Worm (Caenorhabditis elegans) whole organism, L4 larva: ENCODE data around the gene W07E11.1.

Experiments
- D1046.2 ChIP-seq: fragments of 200-800 bp; sonication (Bioruptor generic); IDR thresholded peaks from 2 replicates; pipeline ENCODE4 v1.3.6; 2022; ENCODE audit warnings: missing genetic modification characterization, missing compliant biosample characterization
- T20F7.1 ChIP-seq: fragments of 200-800 bp; sonication (Bioruptor generic); optimal IDR thresholded peaks from 2 replicates; lab custom pipeline; 2018; ENCODE audit warnings: mild to moderate bottlenecking, missing genetic modification characterization, missing compliant biosample characterization
- T26A8.4 ChIP-seq: fragments of 200-800 bp; sonication (Bioruptor generic); IDR thresholded peaks from 2 replicates; pipeline ENCODE4 v1.3.6; 2022; ENCODE audit warnings: missing genetic modification characterization, missing compliant biosample characterization
- aha-1 ChIP-seq: fragments of 150-350 bp; peaks from one replicate; lab custom pipeline; 2014; ENCODE audit warnings: missing biosample characterization, missing genetic modification characterization
- attf-4 ChIP-seq: sonication (generic microtip); optimal IDR thresholded peaks from 3 replicates; lab custom pipeline; 2017; ENCODE audit warnings: missing biosample characterization, missing genetic modification characterization
- ceh-28 ChIP-seq: fragments of 150-350 bp; optimal IDR thresholded peaks from 2 replicates; lab custom pipeline; 2014; ENCODE audit warnings: missing biosample characterization, missing genetic modification reagents, missing genetic modification characterization
- cey-2 ChIP-seq: sonication (generic microtip); optimal IDR thresholded peaks from 3 replicates; lab custom pipeline; 2017; ENCODE audit warnings: missing genetic modification characterization, mild to moderate bottlenecking, missing compliant biosample characterization, antibody characterized with exemption, borderline replicate concordance; ENCODE audit not compliant: insufficient read depth
- daf-16 ChIP-seq, 3 experiments: sonication (generic microtip); optimal IDR thresholded peaks; 2 replicates each; lab custom pipeline; 2016 to 2017; ENCODE audit warnings: missing genetic modification characterization in 3 of 3, missing genetic modification reagents in 3 of 3, mild to moderate bottlenecking in 2 of 3, missing compliant biosample characterization in 2 of 3, missing biosample characterization in 1 of 3, moderate library complexity in 1 of 3
- dmd-6 ChIP-seq: fragments of 200-800 bp; sonication (Bioruptor generic); IDR thresholded peaks from 2 replicates; pipeline ENCODE4 v1.3.6; 2022; ENCODE audit warnings: missing genetic modification reagents, missing genetic modification characterization, missing compliant biosample characterization
- dve-1 ChIP-seq: sonication (generic microtip); optimal IDR thresholded peaks from 2 replicates; lab custom pipeline; 2017; ENCODE audit warnings: antibody characterized with exemption, mild to moderate bottlenecking, missing genetic modification characterization, missing compliant biosample characterization; ENCODE audit not compliant: insufficient read depth
- fkh-10 ChIP-seq: fragments of 150-350 bp; optimal IDR thresholded peaks from 2 replicates; lab custom pipeline; 2014; ENCODE audit warnings: missing biosample characterization, missing genetic modification reagents, missing genetic modification characterization
- fos-1 ChIP-seq: fragments of 150-350 bp; optimal IDR thresholded peaks from 2 replicates; lab custom pipeline; 2014; ENCODE audit warnings: missing biosample characterization, missing genetic modification characterization
- hlh-11 ChIP-seq: fragments of 200-800 bp; sonication (Bioruptor generic); optimal IDR thresholded peaks from 2 replicates; lab custom pipeline; 2018; ENCODE audit warnings: mild to moderate bottlenecking, missing genetic modification characterization, missing compliant biosample characterization
- hlh-30 ChIP-seq: sonication (generic microtip); optimal IDR thresholded peaks from 2 replicates; lab custom pipeline; 2017; ENCODE audit warnings: antibody characterized with exemption, mild to moderate bottlenecking, missing genetic modification characterization, missing compliant biosample characterization; ENCODE audit not compliant: insufficient read depth
- jun-1 ChIP-seq: fragments of 150-350 bp; optimal IDR thresholded peaks from 2 replicates; lab custom pipeline; 2014; ENCODE audit warnings: missing biosample characterization, missing genetic modification reagents, missing genetic modification characterization
- lir-3 ChIP-seq: sonication (generic microtip); optimal IDR thresholded peaks from 2 replicates; lab custom pipeline; 2016; ENCODE audit warnings: mild to moderate bottlenecking, missing genetic modification characterization, missing compliant biosample characterization
- lsy-2 ChIP-seq, 2 experiments: fragments of 150-350 bp in 1 of 2; sonication (generic microtip) in 1 of 2; optimal IDR thresholded peaks; 2 replicates each; lab custom pipeline; 2014 to 2017; ENCODE audit warnings: missing biosample characterization in 2 of 2, missing genetic modification characterization in 2 of 2
- madf-9 ChIP-seq: fragments of 200-800 bp; sonication (Bioruptor generic); conservative IDR thresholded peaks from 2 replicates; pipeline ENCODE4 v1.3.6; 2022; ENCODE audit warnings: missing genetic modification reagents, missing genetic modification characterization, missing compliant biosample characterization
- mep-1 ChIP-seq: fragments of 150-350 bp; sonication (generic microtip); optimal IDR thresholded peaks from 3 replicates; lab custom pipeline; 2014; ENCODE audit warnings: missing biosample characterization, missing genetic modification characterization
- mxl-2 ChIP-seq: fragments of 200-800 bp; sonication (Bioruptor generic); conservative IDR thresholded peaks from 2 replicates; pipeline ENCODE4 v1.3.6; 2022; ENCODE audit warnings: missing genetic modification reagents, missing genetic modification characterization, missing compliant biosample characterization
- mxl-3 ChIP-seq: fragments of 200-800 bp; sonication (Bioruptor generic); optimal IDR thresholded peaks from 2 replicates; lab custom pipeline; 2018; ENCODE audit warnings: mild to moderate bottlenecking, missing genetic modification characterization, missing compliant biosample characterization
- nhr-102 ChIP-seq: sonication (generic microtip); optimal IDR thresholded peaks from 2 replicates; lab custom pipeline; 2016; ENCODE audit warnings: mild to moderate bottlenecking, missing genetic modification characterization, moderate library complexity, missing compliant biosample characterization
- nhr-237 ChIP-seq: sonication (generic microtip); optimal IDR thresholded peaks from 2 replicates; lab custom pipeline; 2017; ENCODE audit warnings: missing biosample characterization, missing genetic modification characterization
- nhr-28 ChIP-seq: fragments of 150-350 bp; optimal IDR thresholded peaks from 2 replicates; lab custom pipeline; 2014; ENCODE audit warnings: missing biosample characterization, missing genetic modification characterization
- nhr-42 ChIP-seq: fragments of 200-800 bp; sonication (Bioruptor generic); IDR thresholded peaks from 2 replicates; pipeline ENCODE4 v1.3.6; 2022; ENCODE audit warnings: missing genetic modification characterization, missing compliant biosample characterization
- pqm-1 ChIP-seq: sonication (generic microtip); optimal IDR thresholded peaks from 2 replicates; lab custom pipeline; 2017; ENCODE audit warnings: missing biosample characterization, missing genetic modification characterization
- sdz-12 ChIP-seq: fragments of 200-800 bp; sonication (Bioruptor generic); optimal IDR thresholded peaks from 2 replicates; lab custom pipeline; 2018; ENCODE audit warnings: mild to moderate bottlenecking, missing genetic modification characterization, missing compliant biosample characterization
- skn-1 ChIP-seq: fragments of 150-350 bp; optimal IDR thresholded peaks from 2 replicates; lab custom pipeline; 2014; ENCODE audit warnings: missing biosample characterization, missing genetic modification characterization
- snpc-1.2 ChIP-seq: fragments of 200-800 bp; sonication (Bioruptor generic); IDR thresholded peaks from 2 replicates; pipeline ENCODE4 v1.3.6; 2022; ENCODE audit warnings: missing genetic modification reagents, missing genetic modification characterization, missing compliant biosample characterization
- snpc-4 ChIP-seq: fragments of 150-350 bp; optimal IDR thresholded peaks from 2 replicates; lab custom pipeline; 2014; ENCODE audit warnings: missing biosample characterization, missing genetic modification characterization
- unc-62 ChIP-seq, 3 experiments: fragments of 150-350 bp in 1 of 3; sonication (generic microtip); optimal IDR thresholded peaks in 2 of 3; peaks in 1 of 3; 1 replicate in 1 of 3; 2 replicates in 2 of 3; lab custom pipeline; 2014 to 2017; ENCODE audit warnings: missing biosample characterization in 3 of 3, missing genetic modification characterization in 3 of 3, missing genetic modification reagents in 3 of 3, missing genotype in 1 of 3
- zag-1 ChIP-seq: fragments of 150-350 bp; optimal IDR thresholded peaks from 2 replicates; lab custom pipeline; 2014; ENCODE audit warnings: missing biosample characterization, missing genetic modification characterization

Gene W07E11.1

DNA sequence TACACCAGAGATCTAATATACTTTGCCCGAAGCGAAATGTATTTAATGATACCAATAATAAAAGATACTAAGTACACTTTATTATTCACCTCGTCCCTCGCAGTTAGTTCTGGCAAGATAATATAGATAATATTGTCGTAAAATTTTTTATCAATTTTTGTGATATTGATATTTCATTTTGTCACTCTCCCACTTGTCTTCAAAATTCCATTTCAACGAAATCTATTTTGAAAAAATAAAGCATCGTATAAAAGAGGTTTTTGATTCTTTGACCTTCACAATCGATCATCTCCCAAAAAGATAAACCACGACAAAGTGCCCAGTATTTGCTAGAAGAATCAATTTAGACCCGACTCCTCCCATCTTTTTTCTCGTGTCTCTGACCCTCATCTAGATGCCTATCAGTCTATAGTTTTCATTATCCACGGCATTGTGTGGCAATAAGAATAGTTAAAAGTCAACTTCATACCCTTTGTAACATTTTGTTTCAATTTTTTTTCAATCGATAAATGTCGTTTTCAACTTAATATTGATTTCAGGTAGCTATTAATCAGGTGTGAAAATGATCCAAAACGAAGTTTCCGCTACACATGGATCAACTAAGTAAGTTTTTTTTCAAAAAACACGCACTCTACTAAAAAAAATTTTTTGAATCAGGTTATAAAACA, 30.5 kb upstream of the W07E11.1 start, which contains the start of gene cbs-1 (continued):
- TF ChIP-seq hlh-30 (tag; lab: Kevin White, UChicago) (peak; percentile 0), D1046.2 (GFP tag; lab: Robert Waterston, UW) (no peak), mep-1 (tag; lab: Kevin White, UChicago) (no peak), snpc-1.2 (GFP tag; lab: Robert Waterston, UW) (no peak), mxl-2 (no peak), lir-3 (tag; lab: Kevin White, UChicago) (no peak), dmd-6 (GFP tag; lab: Robert Waterston, UW) (peak; percentile 15; the same call in 1 of the 2 replicates), T26A8.4 (GFP tag; lab: Robert Waterston, UW) (no peak), daf-16 (GFP tag; optimal IDR thresholded peaks at IDR 0.05; lab: Kevin White, UChicago) (no peak), daf-16 (tag; optimal IDR thresholded peaks at IDR 0.05; lab: Kevin White, UChicago) (peak; percentile 82)

DNA sequence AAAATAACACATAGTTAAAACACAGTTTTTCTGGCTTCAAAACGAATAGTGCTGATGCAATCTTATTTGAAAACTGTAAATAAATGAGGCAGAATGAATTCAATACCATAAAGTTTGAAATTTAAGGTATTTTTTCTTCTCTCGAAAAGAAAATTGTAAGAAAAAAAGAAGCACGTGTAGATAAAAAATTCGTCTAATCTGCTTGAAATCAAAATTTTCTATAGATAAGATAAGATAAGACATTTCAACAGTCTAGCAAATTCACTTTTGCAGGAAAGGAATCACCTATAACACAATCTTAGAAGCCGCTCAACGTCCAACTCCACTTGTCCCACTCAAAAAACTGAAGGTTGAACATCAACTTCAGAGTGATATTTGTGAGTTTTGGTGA, 30.0 kb upstream of the W07E11.1 start:
- TF ChIP-seq sdz-12 (GFP tag; lab: Kevin White, UChicago), result no peak
- TF ChIP-seq T20F7.1 (GFP tag; lab: Kevin White, UChicago), result peak; percentile 18
- no peak for TF ChIP-seq unc-62 (GFP tag; optimal IDR thresholded peaks at IDR 0.05 in 1 of 2; lab: Kevin White, UChicago)
- no peak for TF ChIP-seq unc-62 (tag; optimal IDR thresholded peaks at IDR 0.05; lab: Kevin White, UChicago)
- no peak for TF ChIP-seq zag-1 (tag; lab: Kevin White, UChicago)
- no peak for TF ChIP-seq pqm-1 (tag; lab: Kevin White, UChicago)
- TF ChIP-seq lsy-2 (tag; optimal IDR thresholded peaks at IDR 0.05; lab: Kevin White, UChicago), result peak in 1 of 2 experiments; percentile 16
- peak; percentile 25 for TF ChIP-seq dve-1 (tag; lab: Kevin White, UChicago)
- TF ChIP-seq cey-2 (tag; lab: Kevin White, UChicago), result no peak
- no peak for TF ChIP-seq skn-1 (tag; lab: Kevin White, UChicago)
- TF ChIP-seq mxl-3 (GFP tag; lab: Kevin White, UChicago), result peak; percentile 65
- TF ChIP-seq aha-1 (tag; lab: Kevin White, UChicago), result peak; percentile 13
- TF ChIP-seq nhr-102, result peak; percentile 2
- no peak for TF ChIP-seq nhr-28 (tag; lab: Kevin White, UChicago)
- TF ChIP-seq dmd-6 (GFP tag; lab: Robert Waterston, UW), result peak; percentile 55
- TF ChIP-seq fos-1 (tag; lab: Kevin White, UChicago), result no peak

DNA sequence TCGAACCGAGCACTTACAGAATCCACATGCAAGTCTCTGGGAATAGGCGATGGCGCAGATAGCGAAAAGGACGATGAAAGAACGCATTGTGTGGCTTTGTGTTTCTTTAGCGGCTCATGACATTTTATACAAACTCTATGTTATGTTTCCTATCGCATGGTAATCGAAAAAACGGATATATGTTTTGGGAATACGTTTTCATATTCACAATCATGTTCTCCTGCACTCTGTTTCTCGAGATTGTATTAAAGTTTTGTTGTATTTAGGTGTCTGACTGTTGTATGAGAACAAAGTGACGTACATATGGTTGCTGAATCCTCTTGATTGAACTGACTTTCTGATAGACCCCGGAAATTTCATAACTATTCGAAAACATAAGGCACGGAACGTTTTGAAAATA, 26.1 kb upstream of the W07E11.1 start, which contains the start of gene ZC373.2:
Gene ZC373.2, minus strand, starts transcription at position 101 of the 400 bp plus-strand sequence.
- TF ChIP-seq fkh-10 (GFP tag; lab: Kevin White, UChicago) (no peak), ceh-28 (tag; lab: Kevin White, UChicago) (no peak), nhr-237 (tag; lab: Kevin White, UChicago) (no peak)

DNA sequence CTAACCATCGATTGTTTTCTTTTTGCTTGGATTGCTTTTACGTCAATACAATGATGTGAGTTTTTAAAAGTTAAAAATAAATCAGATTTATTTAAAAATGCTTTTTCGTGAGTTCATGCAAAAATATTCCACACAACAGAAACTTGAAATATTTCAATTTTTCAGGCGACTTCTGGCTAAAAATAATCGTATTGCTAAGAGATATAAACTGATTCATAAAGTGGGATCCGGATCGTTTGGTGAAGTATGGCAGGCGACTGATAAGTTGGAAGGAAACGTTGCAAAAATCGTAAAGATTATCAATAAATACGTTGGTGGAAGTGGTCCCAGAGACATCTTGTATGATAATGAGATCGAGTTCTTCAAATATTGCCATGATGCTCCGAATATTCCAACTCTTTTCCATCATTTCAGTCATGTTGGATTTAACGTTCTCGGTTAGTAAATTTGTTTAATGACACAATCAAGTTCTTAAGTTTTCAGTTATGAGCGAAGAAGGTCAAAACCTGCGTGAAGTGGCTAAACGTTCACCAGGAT, 23.9 kb upstream of the W07E11.1 start, which contains the start of gene ZC373.3:
Gene ZC373.3, plus strand, starts transcription at position 51 of the 537 bp plus-strand sequence.
- TF ChIP-seq attf-4 (tag; lab: Kevin White, UChicago) (no peak), nhr-42 (GFP tag; lab: Robert Waterston, UW) (no peak), jun-1 (tag; lab: Kevin White, UChicago) (no peak), aha-1 (tag; lab: Kevin White, UChicago) (peak; percentile 94), snpc-4 (tag; lab: Kevin White, UChicago) (no peak)

DNA sequence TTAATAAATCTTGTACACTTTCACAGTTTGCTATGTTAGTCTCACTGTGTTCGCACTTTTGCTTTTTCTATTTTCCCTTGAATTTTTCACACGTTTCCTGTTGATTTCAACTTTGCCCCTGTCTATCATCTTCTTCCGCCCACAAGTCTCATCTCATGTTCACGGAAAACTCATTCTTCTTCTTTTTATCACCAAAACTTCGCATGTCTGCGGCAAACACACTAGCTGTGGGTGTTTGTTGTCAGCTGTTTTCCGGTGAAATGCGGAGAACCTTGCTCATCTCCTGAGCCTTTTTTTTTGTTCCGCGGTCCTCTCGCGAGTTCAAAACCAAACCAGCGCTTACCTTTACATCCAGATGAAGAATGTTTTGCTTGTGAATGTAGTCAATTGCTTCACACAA, 16.0 kb upstream of the W07E11.1 start:
- peak in 1 of 2 experiments; percentile 67 for TF ChIP-seq daf-16 (GFP tag; optimal IDR thresholded peaks at IDR 0.05; lab: Kevin White, UChicago)
- TF ChIP-seq daf-16 (tag; optimal IDR thresholded peaks at IDR 0.05; lab: Kevin White, UChicago), result no peak
- peak; percentile 59 for TF ChIP-seq hlh-11 (tag; lab: Kevin White, UChicago)
- no peak for TF ChIP-seq dmd-6 (GFP tag; lab: Robert Waterston, UW)
- no peak for TF ChIP-seq madf-9 (GFP tag; lab: Robert Waterston, UW)
